Fruit fly (Drosophila melanogaster) whole organism, adult: ENCODE results near the gene Psn.
A peak's percentile ranks its signal among the peaks of the same experiment; 100 is the strongest.

ENCODE experiments used
- CG11617 ChIP-seq: fragments of 200-800 bp; sonication (Bioruptor generic); optimal IDR thresholded peaks from 2 replicates; lab custom pipeline; 2017; ENCODE audit warnings: mild to moderate bottlenecking, missing biosample characterization, missing genetic modification reagents, missing genetic modification characterization
- CG12768 ChIP-seq: fragments of 200-800 bp; sonication (Bioruptor generic); optimal IDR thresholded peaks from 2 replicates; lab custom pipeline; 2017; ENCODE audit warnings: missing biosample characterization, missing genetic modification characterization, mild to moderate bottlenecking, moderate library complexity, missing genetic modification reagents
- CG14711 ChIP-seq: fragments of 200-800 bp; sonication (Bioruptor generic); optimal IDR thresholded peaks from 2 replicates; lab custom pipeline; 2018; ENCODE audit warnings: missing biosample characterization, mild to moderate bottlenecking, missing genetic modification characterization, moderate library complexity
- CG1620 ChIP-seq: fragments of 200-800 bp; sonication (Bioruptor generic); optimal IDR thresholded peaks from 2 replicates; lab custom pipeline; 2016; ENCODE audit warnings: missing biosample characterization, missing genetic modification characterization
- CG33017 ChIP-seq: fragments of 200-800 bp; sonication (Bioruptor generic); optimal IDR thresholded peaks from 2 replicates; lab custom pipeline; 2018; ENCODE audit warnings: missing biosample characterization, mild to moderate bottlenecking, missing genetic modification characterization, moderate library complexity
- CG5204 ChIP-seq: fragments of 200-800 bp; sonication (Bioruptor generic); optimal IDR thresholded peaks from 2 replicates; lab custom pipeline; 2016; ENCODE audit warnings: missing biosample characterization, missing genetic modification characterization
- CG7045 ChIP-seq: fragments of 200-800 bp; sonication (Bioruptor generic); optimal IDR thresholded peaks from 2 replicates; lab custom pipeline; 2017; ENCODE audit warnings: missing biosample characterization, mild to moderate bottlenecking, missing genetic modification characterization
- CG7101 ChIP-seq: fragments of 200-800 bp; sonication (Bioruptor generic); optimal IDR thresholded peaks from 2 replicates; lab custom pipeline; 2018; ENCODE audit warnings: missing biosample characterization, mild to moderate bottlenecking, missing genetic modification characterization, moderate library complexity
- Clk ChIP-seq: fragments of 200-800 bp; sonication (Bioruptor generic); optimal IDR thresholded peaks from 2 replicates; lab custom pipeline; 2017; ENCODE audit warnings: missing biosample characterization, missing genetic modification characterization
- Crg-1 ChIP-seq: fragments of 200-800 bp; sonication (Bioruptor generic); optimal IDR thresholded peaks from 2 replicates; lab custom pipeline; 2016; ENCODE audit warnings: missing biosample characterization, missing genetic modification characterization
- Hr96 ChIP-seq: fragments of 200-800 bp; sonication (Bioruptor generic); optimal IDR thresholded peaks from 2 replicates; lab custom pipeline; 2016; ENCODE audit warnings: missing biosample characterization, missing genetic modification characterization
- Mnt ChIP-seq: fragments of 200-800 bp; sonication (Bioruptor generic); optimal IDR thresholded peaks from 2 replicates; lab custom pipeline; 2016; ENCODE audit warnings: missing biosample characterization, mild to moderate bottlenecking, missing genetic modification characterization
- bab1 ChIP-seq: fragments of 200-800 bp; sonication (Bioruptor generic); optimal IDR thresholded peaks from 3 replicates; lab custom pipeline; 2019; ENCODE audit warnings: missing biosample characterization, mild to moderate bottlenecking, missing genetic modification characterization, moderate library complexity
- cic ChIP-seq: fragments of 200-800 bp; sonication (Bioruptor generic); optimal IDR thresholded peaks from 2 replicates; lab custom pipeline; 2017; ENCODE audit warnings: missing biosample characterization, mild to moderate bottlenecking, missing genetic modification characterization, moderate library complexity
- cnc ChIP-seq, 2 experiments: fragments of >200 bp; optimal IDR thresholded peaks; 2 replicates each; lab custom pipeline; 2017
- kay ChIP-seq: fragments of 200-800 bp; sonication (Bioruptor generic); peaks from one replicate; lab custom pipeline; 2016; ENCODE audit warnings: missing biosample characterization, missing genetic modification characterization, borderline replicate concordance
- ovo ChIP-seq: fragments of 200-800 bp; sonication (Bioruptor generic); optimal IDR thresholded peaks from 2 replicates; lab custom pipeline; 2016; ENCODE audit warnings: missing biosample characterization, missing genetic modification characterization
- pad ChIP-seq: fragments of 200-800 bp; sonication (Bioruptor generic); optimal IDR thresholded peaks from 3 replicates; lab custom pipeline; 2017; ENCODE audit warnings: missing biosample characterization, missing genetic modification characterization, mild to moderate bottlenecking, moderate library complexity, missing genetic modification reagents
- tj ChIP-seq: fragments of 200-800 bp; sonication (Bioruptor generic); optimal IDR thresholded peaks from 3 replicates; lab custom pipeline; 2017; ENCODE audit warnings: missing biosample characterization, mild to moderate bottlenecking, missing genetic modification characterization, moderate library complexity
- toe ChIP-seq: fragments of 200-800 bp; sonication (Bioruptor generic); optimal IDR thresholded peaks from 2 replicates; lab custom pipeline; 2016; ENCODE audit warnings: missing biosample characterization, missing genetic modification characterization

Gene Psn

DNA sequence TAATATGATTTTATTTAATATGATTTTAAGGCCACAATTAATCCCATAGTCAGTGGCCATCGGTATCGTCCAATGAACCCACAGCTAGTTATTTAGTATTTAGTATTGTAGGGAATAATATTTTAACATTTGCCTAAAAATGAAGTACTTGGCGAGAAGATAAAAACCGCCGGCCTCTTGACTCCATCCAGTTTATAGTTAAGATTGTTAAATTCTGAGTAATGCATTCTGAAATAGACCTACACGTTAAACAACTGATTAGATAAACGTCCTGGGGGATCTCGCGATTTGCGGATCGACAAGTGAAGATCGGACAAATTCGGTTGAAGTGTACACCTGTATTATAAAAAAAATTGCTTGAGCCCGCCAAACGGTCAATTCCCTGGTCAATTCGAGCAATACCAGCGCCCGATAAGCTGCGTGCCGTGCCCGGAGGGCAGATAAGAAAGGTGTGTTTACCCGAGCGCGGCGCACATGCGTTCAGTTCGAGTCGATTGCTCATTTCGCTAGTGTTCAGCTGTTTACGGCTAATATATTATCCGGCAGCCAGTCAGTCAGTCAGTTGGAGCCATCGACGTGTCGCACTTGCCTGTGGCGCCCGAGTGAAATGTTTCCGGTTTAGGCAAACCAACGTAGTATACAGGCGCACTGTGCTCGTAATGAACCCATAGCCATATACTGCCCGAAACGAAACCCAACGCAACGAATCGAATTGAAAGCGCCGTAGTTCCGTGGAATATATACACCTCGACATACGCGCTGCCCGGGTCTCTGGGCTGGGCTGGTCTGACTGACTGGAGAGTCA is 45.0 kb upstream of the Psn start:
- TF ChIP-seq Crg-1 (GFP tag; lab: Kevin White, UChicago) (no peak), CG33017 (peak; percentile 10), CG5204 (no peak), pad (GFP tag; lab: Kevin White, UChicago) (no peak), CG12768 (no peak), Clk (GFP tag; lab: Kevin White, UChicago) (no peak), cnc (optimal IDR thresholded peaks at IDR 0.05; lab: Kevin White, UChicago) (no peak), cic (GFP tag; lab: Kevin White, UChicago) (peak; percentile 91), kay (peak; percentile 52), bab1 (GFP tag; lab: Kevin White, UChicago) (no peak), Mnt (GFP tag; lab: Kevin White, UChicago) (peak; percentile 82), Hr96 (no peak)

DNA sequence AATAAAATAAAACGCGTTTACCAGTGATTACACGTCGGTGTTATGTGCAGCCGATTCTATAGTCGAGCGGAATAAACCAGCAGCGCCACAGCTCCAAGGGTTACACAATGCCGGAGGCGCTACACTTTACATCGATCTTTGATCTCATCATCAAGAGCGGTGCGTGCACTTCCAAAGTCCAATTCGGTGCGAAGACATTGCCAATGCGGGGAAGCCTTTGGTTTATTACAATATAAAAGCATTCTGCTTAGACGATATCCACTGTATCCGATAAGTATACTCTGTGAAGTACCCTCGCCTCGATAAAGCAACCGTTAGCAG is 44.5 kb upstream of the Psn start:
- TF ChIP-seq CG33017 = no peak
- TF ChIP-seq kay = no peak
- peak; percentile 4 for TF ChIP-seq CG12768
- TF ChIP-seq Hr96 = no peak
- no peak for TF ChIP-seq ovo (GFP tag; lab: Kevin White, UChicago)

dm6 chr3L:20388983-20389382 is 43.3 kb upstream of the Psn start:
- TF ChIP-seq CG33017 = peak; percentile 41
- no peak for TF ChIP-seq pad (GFP tag; lab: Kevin White, UChicago)
- no peak for TF ChIP-seq CG5204
- no peak for TF ChIP-seq Crg-1 (GFP tag; lab: Kevin White, UChicago)
- TF ChIP-seq CG7045 (GFP tag; lab: Kevin White, UChicago) = no peak
- TF ChIP-seq kay = peak; percentile 94
- no peak for TF ChIP-seq ovo (GFP tag; lab: Kevin White, UChicago)
- peak; percentile 89 for TF ChIP-seq cic (GFP tag; lab: Kevin White, UChicago)
- no peak for TF ChIP-seq bab1 (GFP tag; lab: Kevin White, UChicago)
- TF ChIP-seq CG12768 = no peak
- peak; percentile 50 for TF ChIP-seq Mnt (GFP tag; lab: Kevin White, UChicago)
- TF ChIP-seq CG14711 (tag; lab: Kevin White, UChicago) = peak; percentile 21
- TF ChIP-seq CG7101 = peak; percentile 41

DNA sequence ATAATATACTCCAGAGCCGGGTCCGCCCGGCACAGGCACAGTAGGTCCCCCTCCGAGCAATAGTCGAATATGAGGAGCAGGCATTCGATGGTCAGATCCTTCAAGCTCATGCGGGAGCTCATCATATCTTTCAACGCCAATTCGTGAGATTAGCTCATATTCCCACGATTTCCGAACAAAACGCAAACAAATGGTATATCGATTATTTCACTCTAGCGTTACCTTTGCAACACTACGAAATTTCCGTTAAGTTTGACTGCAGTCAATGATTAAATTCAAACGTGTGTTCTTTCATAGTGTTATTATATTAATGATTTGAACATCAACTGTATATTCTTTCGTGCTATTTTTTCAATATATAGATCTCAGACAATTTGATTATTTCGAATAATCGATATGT is 38.9 kb upstream of the Psn start, which contains the start of gene CG33969:
Gene CG33969, minus strand, starts transcription at position 197 of the 400 bp plus-strand sequence.
- TF ChIP-seq cnc (optimal IDR thresholded peaks at IDR 0.05; lab: Kevin White, UChicago) (no peak), bab1 (GFP tag; lab: Kevin White, UChicago) (peak; percentile 36), CG14711 (tag; lab: Kevin White, UChicago) (no peak), Crg-1 (GFP tag; lab: Kevin White, UChicago) (peak; percentile 18), CG1620 (GFP tag; lab: Kevin White, UChicago) (peak; percentile 5), CG5204 (no peak), tj (GFP tag; lab: Kevin White, UChicago) (peak; percentile 2), kay (peak; percentile 49), CG7101 (peak; percentile 22), Clk (GFP tag; lab: Kevin White, UChicago) (no peak), CG33017 (no peak), pad (GFP tag; lab: Kevin White, UChicago) (peak; percentile 29)

- peak; percentile 93 for TF ChIP-seq CG12768
- peak; percentile 55 for TF ChIP-seq CG11617
- peak; percentile 30 for TF ChIP-seq CG7045 (GFP tag; lab: Kevin White, UChicago)
- no peak for TF ChIP-seq toe (GFP tag; lab: Kevin White, UChicago)
- TF ChIP-seq CG7101 = peak; percentile 66
- TF ChIP-seq cic (GFP tag; lab: Kevin White, UChicago) = peak; percentile 94
- peak; percentile 38 for TF ChIP-seq CG5204
- peak; percentile 18 for TF ChIP-seq Hr96
- TF ChIP-seq CG1620 (GFP tag; lab: Kevin White, UChicago) = no peak
- TF ChIP-seq Clk (GFP tag; lab: Kevin White, UChicago) = peak; percentile 46
- TF ChIP-seq Mnt (GFP tag; lab: Kevin White, UChicago) = peak; percentile 72
- peak; percentile 60 for TF ChIP-seq CG33017
- TF ChIP-seq ovo (GFP tag; lab: Kevin White, UChicago) = no peak
- peak in 1 of 2 experiments; percentile 29 for TF ChIP-seq cnc (optimal IDR thresholded peaks at IDR 0.05; lab: Kevin White, UChicago)
- no peak for TF ChIP-seq CG14711 (tag; lab: Kevin White, UChicago)
- TF ChIP-seq tj (GFP tag; lab: Kevin White, UChicago) = peak; percentile 95
- TF ChIP-seq bab1 (GFP tag; lab: Kevin White, UChicago) = peak; percentile 66
- TF ChIP-seq pad (GFP tag; lab: Kevin White, UChicago) = peak; percentile 50
- peak; percentile 52 for TF ChIP-seq kay
- TF ChIP-seq Crg-1 (GFP tag; lab: Kevin White, UChicago) = no peak
These were observed 36.9 kb upstream of the Psn start for dm6 chr3L:20395257-20395909.

DNA sequence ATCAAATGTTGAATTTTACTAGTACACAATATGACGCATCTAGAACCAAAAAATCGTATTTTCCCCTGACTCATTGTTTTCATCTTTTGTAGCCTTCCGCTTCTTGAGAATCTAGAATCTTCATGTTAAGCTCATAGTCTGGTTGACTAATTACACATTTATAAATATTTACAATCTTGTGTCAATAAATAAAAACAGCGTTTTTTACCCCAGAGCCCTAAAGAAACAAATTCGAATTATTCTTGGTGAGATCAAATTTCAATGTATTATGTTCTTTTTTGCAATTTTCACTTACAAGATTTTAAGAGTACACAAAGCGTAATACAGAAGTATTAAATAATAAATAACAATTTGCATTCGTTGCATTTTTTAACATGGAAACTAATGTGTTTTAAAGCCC is 36.2 kb upstream of the Psn start:
- TF ChIP-seq CG14711 (tag; lab: Kevin White, UChicago) (no peak), CG7101 (no peak), CG1620 (GFP tag; lab: Kevin White, UChicago) (no peak), CG11617 (no peak), ovo (GFP tag; lab: Kevin White, UChicago) (no peak), cnc (optimal IDR thresholded peaks at IDR 0.05; lab: Kevin White, UChicago) (no peak), CG12768 (no peak), kay (peak; percentile 95)
